Fruit fly (Drosophila melanogaster) whole organism, adult: ENCODE data around the gene CG15576.

Experiments
- CG12768 ChIP-seq: fragments of 200-800 bp; sonication (Bioruptor generic); optimal IDR thresholded peaks from 2 replicates; lab custom pipeline; 2017; ENCODE audit warnings: missing biosample characterization, missing genetic modification characterization, mild to moderate bottlenecking, moderate library complexity, missing genetic modification reagents
- CG33017 ChIP-seq: fragments of 200-800 bp; sonication (Bioruptor generic); optimal IDR thresholded peaks from 2 replicates; lab custom pipeline; 2018; ENCODE audit warnings: missing biosample characterization, mild to moderate bottlenecking, missing genetic modification characterization, moderate library complexity
- CG7045 ChIP-seq: fragments of 200-800 bp; sonication (Bioruptor generic); optimal IDR thresholded peaks from 2 replicates; lab custom pipeline; 2017; ENCODE audit warnings: missing biosample characterization, mild to moderate bottlenecking, missing genetic modification characterization
- Clk ChIP-seq: fragments of 200-800 bp; sonication (Bioruptor generic); optimal IDR thresholded peaks from 2 replicates; lab custom pipeline; 2017; ENCODE audit warnings: missing biosample characterization, missing genetic modification characterization
- kay ChIP-seq: fragments of 200-800 bp; sonication (Bioruptor generic); peaks from one replicate; lab custom pipeline; 2016; ENCODE audit warnings: missing biosample characterization, missing genetic modification characterization, borderline replicate concordance
- ovo ChIP-seq: fragments of 200-800 bp; sonication (Bioruptor generic); optimal IDR thresholded peaks from 2 replicates; lab custom pipeline; 2016; ENCODE audit warnings: missing biosample characterization, missing genetic modification characterization
- tj ChIP-seq: fragments of 200-800 bp; sonication (Bioruptor generic); optimal IDR thresholded peaks from 3 replicates; lab custom pipeline; 2017; ENCODE audit warnings: missing biosample characterization, mild to moderate bottlenecking, missing genetic modification characterization, moderate library complexity

DNA sequence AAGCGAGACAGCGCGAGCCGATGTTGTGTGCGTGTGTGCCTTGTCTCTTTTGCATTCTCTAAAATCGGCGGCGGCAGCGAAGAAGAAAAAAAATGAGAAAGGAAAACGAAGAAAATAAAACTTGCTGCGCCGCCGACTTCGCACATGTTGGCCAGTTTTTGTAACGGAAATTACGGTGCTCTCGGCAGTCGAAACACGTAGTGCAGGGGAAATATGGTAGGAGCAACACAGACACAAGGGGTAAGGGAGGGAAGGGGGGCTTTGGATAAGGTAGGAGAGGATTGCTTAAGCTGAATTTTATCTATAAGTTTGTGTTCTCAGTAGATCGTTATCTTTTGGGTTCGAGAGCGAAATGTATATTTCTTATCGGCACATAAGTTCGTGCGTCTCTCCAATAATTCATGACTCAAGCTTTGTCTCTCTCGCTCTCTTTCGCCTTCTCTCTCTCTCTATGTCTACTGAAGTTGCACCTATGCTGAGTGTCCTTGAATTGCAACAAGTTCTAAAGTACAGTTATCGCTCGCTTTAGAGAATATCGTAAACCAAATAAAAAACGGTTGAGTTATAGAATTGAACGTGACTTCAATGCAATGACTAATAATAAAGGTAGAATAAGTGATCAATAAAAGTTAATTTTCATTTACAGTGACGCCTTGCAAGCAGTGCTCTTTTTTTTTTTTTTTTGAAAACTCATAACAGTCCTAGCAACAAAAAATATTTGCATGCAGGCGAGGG, 48.7 kb downstream of the CG15576 start:
- no peak for TF ChIP-seq CG12768
- peak; percentile 51 for TF ChIP-seq kay (GFP tag; lab: Kevin White, UChicago)
- TF ChIP-seq ovo = peak; percentile 19
- TF ChIP-seq CG7045 (GFP tag; lab: Kevin White, UChicago) = no peak
- no peak for TF ChIP-seq Clk
- TF ChIP-seq CG33017 (tag; lab: Kevin White, UChicago) = no peak
- no peak for TF ChIP-seq tj (GFP tag; lab: Kevin White, UChicago)
